Worm (Caenorhabditis elegans): Measurements from ENCODE around the gene B0432.14.

The B0432.14 gene

DNA sequence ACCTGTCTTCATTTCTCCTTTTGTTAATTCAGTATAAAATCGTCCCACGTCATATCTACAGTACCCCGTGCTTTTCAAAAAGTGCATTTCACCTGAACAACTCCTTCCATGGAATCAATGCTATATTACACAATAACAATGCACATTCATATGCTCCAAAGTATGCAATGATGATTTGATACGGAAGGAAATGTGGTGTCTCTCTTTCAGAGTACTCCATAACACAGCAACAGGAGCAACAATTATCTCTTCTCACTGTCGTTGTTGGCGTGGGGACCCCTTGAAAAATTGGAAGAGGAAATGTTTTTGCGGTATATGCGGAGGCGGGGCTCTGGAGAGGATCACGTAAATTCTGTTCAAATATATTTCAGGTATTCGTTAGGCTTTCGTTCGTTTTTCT is 6.6 kb upstream of the B0432.14 start, which contains the start of gene cat-2:
Gene cat-2, plus strand, starts transcription at position 301 of the 400 bp plus-strand sequence.
- TF ChIP-seq nhr-77 (tag; optimal IDR thresholded peaks at IDR 0.05) (no peak), sem-4 (tag; optimal IDR thresholded peaks at IDR 0.05) (no peak), zag-1 (tag; optimal IDR thresholded peaks at IDR 0.05) (no peak), unc-55 (GFP tag; optimal IDR thresholded peaks at IDR 0.05) (no peak), nhr-12 (tag; optimal IDR thresholded peaks at IDR 0.05) (no peak), sma-3 (GFP tag; optimal IDR thresholded peaks at IDR 0.05) (no peak), C34F6.9 (tag; optimal IDR thresholded peaks at IDR 0.05) (no peak)

ce11 chrII:263563-263962 is 590 bp upstream of the B0432.14 start, which contains the start of gene scc-2:
Gene scc-2 (minus strand): TSS chrII:263663.
- TF ChIP-seq unc-39 (tag; optimal IDR thresholded peaks at IDR 0.05) (no peak), dmd-4 (tag; optimal IDR thresholded peaks at IDR 0.05) (no peak), Y55F3AM.14 (GFP tag; optimal IDR thresholded peaks at IDR 0.05) (no peak), crh-2 (tag; optimal IDR thresholded peaks at IDR 0.05) (no peak), nhr-25 (tag; optimal IDR thresholded peaks at IDR 0.05) (no peak), blmp-1 (tag; optimal IDR thresholded peaks at IDR 0.05; ENCODE audit: insufficient read depth) (no peak), ceh-16 (tag; optimal IDR thresholded peaks at IDR 0.05) (no peak)

DNA sequence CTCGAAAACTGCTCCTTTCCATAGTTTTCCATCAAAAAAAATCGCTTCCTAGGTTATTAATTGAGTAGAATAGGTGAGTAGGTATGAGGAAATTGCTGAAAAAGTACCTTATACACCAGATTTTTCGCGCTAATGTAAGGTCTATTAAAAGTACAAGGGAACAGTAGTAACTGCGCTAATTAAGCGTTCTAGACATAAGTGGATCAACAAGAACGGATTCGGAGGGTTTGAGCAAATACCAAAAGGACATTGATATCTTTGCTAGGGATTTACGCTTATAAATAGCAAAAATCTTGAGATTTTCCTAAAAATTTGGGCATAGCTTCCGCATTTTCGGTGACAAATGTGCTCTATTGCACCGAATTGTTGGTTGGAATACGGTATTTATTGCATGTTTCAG is 9.7 kb downstream of the B0432.14 start, which contains the start of gene B0432.7:
Gene B0432.7, minus strand, starts transcription at position 101 of the 400 bp plus-strand sequence.
- TF ChIP-seq dmd-4 (tag; optimal IDR thresholded peaks at IDR 0.05) (no peak), fos-1 (tag; optimal IDR thresholded peaks at IDR 0.05) (no peak), nhr-21 (tag; optimal IDR thresholded peaks at IDR 0.05) (no peak), nhr-77 (tag; optimal IDR thresholded peaks at IDR 0.05) (no peak), nhr-11 (tag; optimal IDR thresholded peaks at IDR 0.05) (no peak), crh-2 (tag; optimal IDR thresholded peaks at IDR 0.05) (no peak), lin-13 (GFP tag; optimal IDR thresholded peaks at IDR 0.05) (no peak), lsy-2 (tag; optimal IDR thresholded peaks at IDR 0.05) (no peak), elt-3 (tag; optimal IDR thresholded peaks at IDR 0.05) (no peak)

ce11 chrII:278636-279035 is 14.5 kb downstream of the B0432.14 start, which contains the start of gene B0432.8:
Gene B0432.8 (minus strand): TSS chrII:278736.
- TF ChIP-seq lin-39 (tag; optimal IDR thresholded peaks at IDR 0.05) (no peak), unc-55 (GFP tag; optimal IDR thresholded peaks at IDR 0.05) (no peak), nhr-12 (tag; optimal IDR thresholded peaks at IDR 0.05) (no peak), nhr-129 (tag; optimal IDR thresholded peaks at IDR 0.05) (no peak), peb-1 (tag; optimal IDR thresholded peaks at IDR 0.05) (no peak), mdl-1 (tag; optimal IDR thresholded peaks at IDR 0.05) (no peak), snpc-4 (tag; optimal IDR thresholded peaks at IDR 0.05) (no peak)

- TF ChIP-seq Y55F3AM.14 (GFP tag; optimal IDR thresholded peaks at IDR 0.05) (no peak), elt-3 (tag; optimal IDR thresholded peaks at IDR 0.05) (no peak), unc-55 (GFP tag; optimal IDR thresholded peaks at IDR 0.05) (no peak), blmp-1 (tag; optimal IDR thresholded peaks at IDR 0.05; ENCODE audit: insufficient read depth) (no peak), nhr-12 (tag; optimal IDR thresholded peaks at IDR 0.05) (no peak), ceh-82 (tag; optimal IDR thresholded peaks at IDR 0.05) (no peak), elt-1 (tag; optimal IDR thresholded peaks at IDR 0.05) (no peak), ceh-16 (tag; optimal IDR thresholded peaks at IDR 0.05) (no peak), lsy-2 (tag; optimal IDR thresholded peaks at IDR 0.05) (no peak), nhr-21 (tag; optimal IDR thresholded peaks at IDR 0.05) (no peak), nhr-10 (tag; optimal IDR thresholded peaks at IDR 0.05) (no peak), ama-1 (optimal IDR thresholded peaks at IDR 0.05) (no peak), nhr-129 (tag; optimal IDR thresholded peaks at IDR 0.05) (no peak), sem-4 (tag; optimal IDR thresholded peaks at IDR 0.05) (no peak), mbf-1 (tag; optimal IDR thresholded peaks at IDR 0.05) (no peak), R02D3.7 (tag; optimal IDR thresholded peaks at IDR 0.05) (no peak), lin-11 (tag; optimal IDR thresholded peaks at IDR 0.05) (no peak), ZK546.5 (tag; optimal IDR thresholded peaks at IDR 0.05) (no peak)
Measured at ce11 chrII:282483-282882, 18.3 kb downstream of the B0432.14 start, which contains the start of gene trul-1. Gene trul-1 (minus strand): TSS chrII:282583.

DNA sequence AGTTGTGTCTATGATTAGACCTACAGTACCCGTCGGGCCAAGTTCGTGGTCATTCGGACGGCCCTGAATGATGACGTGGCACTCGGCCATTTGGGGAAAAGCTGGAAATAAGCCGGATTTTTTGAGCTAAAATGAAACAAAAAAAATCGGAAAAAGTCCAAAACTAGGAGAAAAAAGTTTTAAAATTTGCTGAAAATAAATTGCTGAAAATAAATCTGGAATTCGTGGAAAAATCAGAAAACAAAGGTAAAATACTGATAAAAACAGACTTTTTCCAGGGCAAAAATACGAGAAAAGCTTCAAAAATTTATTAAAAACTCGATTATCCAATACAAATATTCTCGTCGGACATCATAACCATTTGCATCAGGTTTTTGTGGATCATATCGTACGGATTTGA is 19.4 kb downstream of the B0432.14 start, which contains the start of gene B0432.9:
Gene B0432.9, minus strand, starts transcription at position 101 of the 400 bp plus-strand sequence.
- TF ChIP-seq mbf-1 (tag; optimal IDR thresholded peaks at IDR 0.05) (no peak), nhr-21 (tag; optimal IDR thresholded peaks at IDR 0.05) (no peak), crh-2 (tag; optimal IDR thresholded peaks at IDR 0.05) (no peak), F13H6.1 (tag; optimal IDR thresholded peaks at IDR 0.05) (no peak), nhr-23 (tag; optimal IDR thresholded peaks at IDR 0.05) (no peak), unc-39 (tag; optimal IDR thresholded peaks at IDR 0.05) (no peak), blmp-1 (tag; optimal IDR thresholded peaks at IDR 0.05; ENCODE audit: insufficient read depth) (no peak), nhr-11 (tag; optimal IDR thresholded peaks at IDR 0.05) (no peak), lsy-2 (tag; optimal IDR thresholded peaks at IDR 0.05) (no peak), unc-55 (GFP tag; optimal IDR thresholded peaks at IDR 0.05) (no peak), nhr-10 (tag; optimal IDR thresholded peaks at IDR 0.05) (no peak)

All from whole organism, L2 larva.